Worm (Caenorhabditis elegans) whole organism, young adult: ENCODE results near the gene C18D11.1.

Experiments
- F23B12.7 ChIP-seq: sonication (generic microtip); optimal IDR thresholded peaks from 2 replicates; lab custom pipeline; 2017; ENCODE audit warnings: missing genetic modification characterization, mild to moderate bottlenecking, missing compliant biosample characterization, antibody characterized with exemption, moderate library complexity; ENCODE audit not compliant: insufficient read depth
- F33H1.4 ChIP-seq: fragments of 200-800 bp; sonication (Bioruptor generic); IDR thresholded peaks from 2 replicates; pipeline ENCODE4 v1.3.6; 2022; ENCODE audit warnings: missing genetic modification reagents, missing genetic modification characterization, missing compliant biosample characterization
- F52B5.7 ChIP-seq: sonication (generic microtip); optimal IDR thresholded peaks from 2 replicates; lab custom pipeline; 2016; ENCODE audit warnings: mild to moderate bottlenecking, missing genetic modification characterization, missing compliant biosample characterization
- K11D2.4 ChIP-seq: fragments of 200-800 bp; sonication (Bioruptor generic); IDR thresholded peaks from 2 replicates; pipeline ENCODE4 v1.3.6; 2022; ENCODE audit warnings: missing genetic modification reagents, missing genetic modification characterization, missing compliant biosample characterization
- K12H6.12 ChIP-seq: fragments of 200-800 bp; sonication (Bioruptor generic); optimal IDR thresholded peaks from 2 replicates; lab custom pipeline; 2018; ENCODE audit warnings: mild to moderate bottlenecking, missing genetic modification characterization, missing compliant biosample characterization
- Y53F4B.3 ChIP-seq: fragments of 200-800 bp; sonication (Bioruptor generic); IDR thresholded peaks from 2 replicates; pipeline ENCODE4 v1.3.6; 2022; ENCODE audit warnings: missing genetic modification reagents, missing genetic modification characterization, missing compliant biosample characterization
- Y56A3A.18 ChIP-seq: fragments of 200-800 bp; sonication (Bioruptor generic); IDR thresholded peaks from 2 replicates; pipeline ENCODE4 v1.3.6; 2022; ENCODE audit warnings: missing genetic modification reagents, missing genetic modification characterization, missing compliant biosample characterization
- Y79H2A.3 ChIP-seq: fragments of 200-800 bp; sonication (Bioruptor generic); conservative IDR thresholded peaks from 2 replicates; pipeline ENCODE4 v1.3.6; 2022; ENCODE audit warnings: missing genetic modification reagents, missing genetic modification characterization, missing compliant biosample characterization
- ama-1 ChIP-seq, 3 experiments: fragments of 150-350 bp in 1 of 3; sonication (generic microtip) in 2 of 3; optimal IDR thresholded peaks; 2 replicates each; lab custom pipeline; 2014 to 2018; ENCODE audit warnings: missing biosample characterization in 2 of 3, missing genetic modification characterization in 2 of 3, missing genetic modification reagents in 2 of 3
- aptf-2 ChIP-seq: fragments of 200-800 bp; sonication (Bioruptor generic); conservative IDR thresholded peaks from 2 replicates; pipeline ENCODE4 v1.3.6; 2022; ENCODE audit warnings: missing genetic modification reagents, missing genetic modification characterization, missing compliant biosample characterization
- attf-6 ChIP-seq: fragments of 200-800 bp; sonication (Bioruptor generic); IDR thresholded peaks from 2 replicates; pipeline ENCODE4 v1.3.6; 2022; ENCODE audit warnings: missing genetic modification reagents, missing genetic modification characterization, missing compliant biosample characterization
- ccch-3 ChIP-seq: fragments of 200-800 bp; sonication (Bioruptor generic); optimal IDR thresholded peaks from 2 replicates; lab custom pipeline; 2018; ENCODE audit warnings: mild to moderate bottlenecking, missing genetic modification characterization, missing compliant biosample characterization
- cebp-1 ChIP-seq, 2 experiments: fragments of 200-800 bp in 1 of 2; sonication (Bioruptor generic) in 1 of 2; sonication (generic microtip) in 1 of 2; IDR thresholded peaks in 1 of 2; optimal IDR thresholded peaks in 1 of 2; 2 replicates each; pipeline versions ENCODE4 v1.3.6 to Lab custom; 2017 to 2022; ENCODE audit warnings: missing compliant biosample characterization in 2 of 2, missing genetic modification characterization in 2 of 2, mild to moderate bottlenecking in 1 of 2, missing genetic modification reagents in 1 of 2, moderate library complexity in 1 of 2
- ceh-79 ChIP-seq: sonication (generic microtip); optimal IDR thresholded peaks from 2 replicates; lab custom pipeline; 2017; ENCODE audit warnings: mild to moderate bottlenecking, missing genetic modification characterization, missing compliant biosample characterization
- chd-7 ChIP-seq: sonication (generic microtip); optimal IDR thresholded peaks from 2 replicates; lab custom pipeline; 2016; ENCODE audit warnings: mild to moderate bottlenecking, missing genetic modification characterization, moderate library complexity, missing compliant biosample characterization
- die-1 ChIP-seq: sonication (generic microtip); optimal IDR thresholded peaks from 2 replicates; lab custom pipeline; 2016; ENCODE audit warnings: missing genotype, mild to moderate bottlenecking, missing genetic modification characterization, missing compliant biosample characterization
- dpl-1 ChIP-seq: fragments of 150-350 bp; optimal IDR thresholded peaks from 2 replicates; lab custom pipeline; 2014; ENCODE audit warnings: missing biosample characterization, missing genetic modification reagents, missing genetic modification characterization
- efl-1 ChIP-seq: fragments of 150-350 bp; optimal IDR thresholded peaks from 2 replicates; lab custom pipeline; 2014; ENCODE audit warnings: missing biosample characterization, missing genetic modification reagents, missing genetic modification characterization
- egl-18 ChIP-seq: fragments of 200-800 bp; sonication (Bioruptor generic); IDR thresholded peaks from 2 replicates; pipeline ENCODE4 v1.3.6; 2022; ENCODE audit warnings: missing genetic modification reagents, missing genetic modification characterization, missing compliant biosample characterization
- egrh-3 ChIP-seq: fragments of 200-800 bp; sonication (Bioruptor generic); IDR thresholded peaks from 2 replicates; pipeline ENCODE4 v1.3.6; 2022; ENCODE audit warnings: missing genetic modification reagents, missing genetic modification characterization, missing compliant biosample characterization
- ekl-4 ChIP-seq: fragments of 200-800 bp; sonication (Bioruptor generic); IDR thresholded peaks from 2 replicates; pipeline ENCODE4 v1.3.6; 2022; ENCODE audit warnings: missing genetic modification reagents, missing genetic modification characterization, missing compliant biosample characterization
- fkh-3 ChIP-seq: sonication (generic microtip); optimal IDR thresholded peaks from 2 replicates; lab custom pipeline; 2016; ENCODE audit warnings: mild to moderate bottlenecking, missing genetic modification characterization, missing compliant biosample characterization
- hlh-26 ChIP-seq: fragments of 200-800 bp; sonication (Bioruptor generic); conservative IDR thresholded peaks from 2 replicates; pipeline ENCODE4 v1.3.6; 2022; ENCODE audit warnings: missing genetic modification reagents, missing genetic modification characterization, missing compliant biosample characterization
- hmg-1.2 ChIP-seq: fragments of 200-800 bp; sonication (Bioruptor generic); IDR thresholded peaks from 2 replicates; pipeline ENCODE4 v1.3.6; 2022; ENCODE audit warnings: missing genetic modification reagents, missing genetic modification characterization, missing compliant biosample characterization
- hsf-1 ChIP-seq: fragments of 200-800 bp; sonication (Bioruptor generic); IDR thresholded peaks from 2 replicates; pipeline ENCODE4 v1.3.6; 2022; ENCODE audit warnings: missing genetic modification reagents, missing genetic modification characterization, missing compliant biosample characterization
- lin-26 ChIP-seq: fragments of 200-800 bp; sonication (Bioruptor generic); IDR thresholded peaks from 2 replicates; pipeline ENCODE4 v1.3.6; 2022; ENCODE audit warnings: missing genetic modification reagents, missing genetic modification characterization, missing compliant biosample characterization
- lin-40 ChIP-seq: sonication (generic microtip); optimal IDR thresholded peaks from 2 replicates; lab custom pipeline; 2016; ENCODE audit warnings: missing genetic modification characterization, mild to moderate bottlenecking, missing compliant biosample characterization, missing genotype, missing genetic modification reagents
- lir-1 ChIP-seq: fragments of 200-800 bp; sonication (Bioruptor generic); conservative IDR thresholded peaks from 2 replicates; pipeline ENCODE4 v1.3.6; 2022; ENCODE audit warnings: missing genetic modification reagents, missing genetic modification characterization, missing compliant biosample characterization
- lsl-1 ChIP-seq: fragments of 200-800 bp; sonication (Bioruptor generic); optimal IDR thresholded peaks from 2 replicates; lab custom pipeline; 2018; ENCODE audit warnings: mild to moderate bottlenecking, missing genetic modification characterization, moderate library complexity, missing compliant biosample characterization
- lsy-27 ChIP-seq: sonication (generic microtip); optimal IDR thresholded peaks from 2 replicates; lab custom pipeline; 2017; ENCODE audit warnings: missing genetic modification characterization, mild to moderate bottlenecking, missing compliant biosample characterization, antibody characterized with exemption, missing genotype, borderline replicate concordance; ENCODE audit not compliant: insufficient read depth
- madf-10 ChIP-seq: sonication (generic microtip); optimal IDR thresholded peaks from 2 replicates; lab custom pipeline; 2016; ENCODE audit warnings: mild to moderate bottlenecking, missing genetic modification characterization, missing compliant biosample characterization
- madf-3 ChIP-seq: fragments of 200-800 bp; sonication (Bioruptor generic); IDR thresholded peaks from 2 replicates; pipeline ENCODE4 v1.3.6; 2022; ENCODE audit warnings: missing genetic modification reagents, missing genetic modification characterization, missing compliant biosample characterization
- mcd-1 ChIP-seq: fragments of 200-800 bp; sonication (Bioruptor generic); IDR thresholded peaks from 2 replicates; pipeline ENCODE4 v1.3.6; 2022; ENCODE audit warnings: missing genetic modification reagents, missing genetic modification characterization, missing compliant biosample characterization
- mxl-1 ChIP-seq: sonication (generic microtip); optimal IDR thresholded peaks from 2 replicates; lab custom pipeline; 2016; ENCODE audit warnings: missing genetic modification characterization, missing compliant biosample characterization
- nfyb-1 ChIP-seq: fragments of 200-800 bp; sonication (Bioruptor generic); IDR thresholded peaks from 2 replicates; pipeline ENCODE4 v1.3.6; 2022; ENCODE audit warnings: missing genetic modification reagents, missing genetic modification characterization, missing compliant biosample characterization
- rcor-1 ChIP-seq: fragments of 200-800 bp; sonication (Bioruptor generic); IDR thresholded peaks from 2 replicates; pipeline ENCODE4 v1.3.6; 2022; ENCODE audit warnings: missing genetic modification reagents, missing genetic modification characterization, missing compliant biosample characterization
- rec-8 ChIP-seq, 2 experiments: sonication (generic microtip); optimal IDR thresholded peaks; 2 replicates each; lab custom pipeline; 2016; ENCODE audit warnings: mild to moderate bottlenecking in 2 of 2, missing genetic modification characterization in 2 of 2, missing genetic modification reagents in 2 of 2, missing genotype in 2 of 2, missing biosample characterization in 1 of 2, missing compliant biosample characterization in 1 of 2, moderate library complexity in 1 of 2
- rpc-1 ChIP-seq, 2 experiments: fragments of 150-350 bp in 1 of 2; sonication (generic microtip) in 1 of 2; optimal IDR thresholded peaks; 2 replicates each; lab custom pipeline; 2014 to 2018; ENCODE audit warnings: missing biosample characterization in 1 of 2, missing genetic modification characterization in 1 of 2, missing genetic modification reagents in 1 of 2, missing genotype in 1 of 2
- sdz-38 ChIP-seq: sonication (generic microtip); optimal IDR thresholded peaks from 2 replicates; lab custom pipeline; 2016; ENCODE audit warnings: missing genotype, missing genetic modification characterization, missing compliant biosample characterization
- sea-2 ChIP-seq: fragments of 200-800 bp; sonication (Bioruptor generic); IDR thresholded peaks from 2 replicates; pipeline ENCODE4 v1.3.6; 2022; ENCODE audit warnings: missing genetic modification characterization, missing compliant biosample characterization
- snpc-3.4 ChIP-seq: sonication (generic microtip); optimal IDR thresholded peaks from 2 replicates; lab custom pipeline; 2017; ENCODE audit warnings: missing genetic modification characterization, mild to moderate bottlenecking, missing compliant biosample characterization, antibody characterized with exemption, moderate library complexity, missing genotype, missing genetic modification reagents
- tbp1 ChIP-seq: fragments of 200-800 bp; sonication (Bioruptor generic); optimal IDR thresholded peaks from 2 replicates; lab custom pipeline; 2018; ENCODE audit warnings: mild to moderate bottlenecking, missing genetic modification characterization, missing compliant biosample characterization
- tlf-1 ChIP-seq: fragments of 200-800 bp; sonication (Bioruptor generic); optimal IDR thresholded peaks from 2 replicates; lab custom pipeline; 2018; ENCODE audit warnings: mild to moderate bottlenecking, missing genetic modification characterization, missing compliant biosample characterization
- ztf-18 ChIP-seq: sonication (generic microtip); optimal IDR thresholded peaks from 2 replicates; lab custom pipeline; 2016; ENCODE audit warnings: missing genotype, mild to moderate bottlenecking, missing genetic modification characterization, missing compliant biosample characterization
- ztf-25 ChIP-seq: fragments of 200-800 bp; sonication (Bioruptor generic); IDR thresholded peaks from 2 replicates; pipeline ENCODE4 v1.3.6; 2022; ENCODE audit warnings: missing genetic modification reagents, missing genetic modification characterization, missing compliant biosample characterization

Gene C18D11.1

ce11 chrIII:11824580-11824979, 8.2 kb downstream of the C18D11.1 start (continued):
- TF ChIP-seq tlf-1 (no peak), ztf-18 (tag; lab: Kevin White, UChicago) (no peak), sea-2 (GFP tag; lab: Robert Waterston, UW) (no peak), rec-8 (tag; optimal IDR thresholded peaks at IDR 0.05; lab: Kevin White, UChicago) (no peak), lin-26 (GFP tag; lab: Robert Waterston, UW) (0 out of 2 replicates have a peak, but pooled peaks have one; percentile 53), Y79H2A.3 (GFP tag; lab: Robert Waterston, UW) (no peak)

- peak; percentile 62 for TF ChIP-seq K12H6.12 (tag; lab: Kevin White, UChicago)
- TF ChIP-seq egl-18 = 0 out of 2 replicates have a peak, but pooled peaks have one; percentile 58
- no peak for TF ChIP-seq mxl-1 (tag; lab: Kevin White, UChicago)
- no peak for TF ChIP-seq egrh-3 (GFP tag; lab: Robert Waterston, UW)
- no peak for TF ChIP-seq rec-8 (tag; optimal IDR thresholded peaks at IDR 0.05; lab: Kevin White, UChicago)
- TF ChIP-seq snpc-3.4 (tag; lab: Kevin White, UChicago) = no peak
- no peak for TF ChIP-seq madf-10
- no peak for TF ChIP-seq K11D2.4 (GFP tag; lab: Robert Waterston, UW)
- peak; percentile 40; the same call in 1 of the 2 replicates for TF ChIP-seq rcor-1 (GFP tag; lab: Robert Waterston, UW)
- no peak for TF ChIP-seq lsy-27
- peak; percentile 64; the same call in 1 of the 2 replicates for TF ChIP-seq hsf-1 (GFP tag; lab: Robert Waterston, UW)
- no peak for TF ChIP-seq rpc-1 (optimal IDR thresholded peaks at IDR 0.05; lab: Kevin White, UChicago)
- no peak for TF ChIP-seq rpc-1 (tag; optimal IDR thresholded peaks at IDR 0.05; lab: Kevin White, UChicago)
- TF ChIP-seq lir-1 (GFP tag; lab: Robert Waterston, UW) = no peak
- peak; percentile 22; the same call in 1 of the 2 replicates for TF ChIP-seq hmg-1.2 (GFP tag; lab: Robert Waterston, UW)
- TF ChIP-seq ceh-79 (tag; lab: Kevin White, UChicago) = no peak
- no peak; the same call in 1 of the 2 replicates for TF ChIP-seq cebp-1 (GFP tag; IDR thresholded peaks at IDR 0.05; lab: Robert Waterston, UW)
- TF ChIP-seq cebp-1 (tag; optimal IDR thresholded peaks at IDR 0.05; lab: Kevin White, UChicago) = peak; percentile 70
- no peak for TF ChIP-seq ccch-3 (GFP tag; lab: Kevin White, UChicago)
- TF ChIP-seq hlh-26 = no peak
- TF ChIP-seq lsl-1 = peak; percentile 15
- TF ChIP-seq ztf-25 (GFP tag; lab: Robert Waterston, UW) = no peak
- TF ChIP-seq Y56A3A.18 (GFP tag; lab: Robert Waterston, UW) = no peak
- no peak for TF ChIP-seq chd-7 (tag; lab: Kevin White, UChicago)
- TF ChIP-seq mcd-1 = peak; percentile 91
- no peak for TF ChIP-seq Y53F4B.3 (GFP tag; lab: Robert Waterston, UW)
- peak; percentile 46 for TF ChIP-seq tbp1 (GFP tag; lab: Kevin White, UChicago)
- TF ChIP-seq fkh-3 (tag; lab: Kevin White, UChicago) = no peak
- no peak for TF ChIP-seq aptf-2 (GFP tag; lab: Robert Waterston, UW)
- no peak for TF ChIP-seq madf-3
- no peak for TF ChIP-seq sdz-38
- TF ChIP-seq efl-1 (GFP tag; lab: Kevin White, UChicago) = peak; percentile 63
- TF ChIP-seq lin-40 = peak; percentile 14
- TF ChIP-seq dpl-1 = peak; percentile 8
- no peak for TF ChIP-seq ama-1 (optimal IDR thresholded peaks at IDR 0.05; lab: Kevin White, UChicago)
- TF ChIP-seq ama-1 (GFP tag; optimal IDR thresholded peaks at IDR 0.05; lab: Kevin White, UChicago) = no peak
- TF ChIP-seq Y79H2A.3 (GFP tag; lab: Robert Waterston, UW) = no peak
- no peak for TF ChIP-seq F52B5.7 (tag; lab: Kevin White, UChicago)
- TF ChIP-seq attf-6 (GFP tag; lab: Robert Waterston, UW) = no peak
- no peak for TF ChIP-seq F33H1.4
- peak; percentile 31; the same call in 1 of the 2 replicates for TF ChIP-seq nfyb-1 (GFP tag; lab: Robert Waterston, UW)
- peak; percentile 72 for TF ChIP-seq F23B12.7 (tag; lab: Kevin White, UChicago)
- TF ChIP-seq ekl-4 (GFP tag; lab: Robert Waterston, UW) = no peak
- TF ChIP-seq die-1 = no peak
These were observed 9.3 kb downstream of the C18D11.1 start for ce11 chrIII:11825654-11826053.
